Worm (Caenorhabditis elegans): ENCODE measurements around the gene C33F10.14.
"Not testable (repeated sequence)": the region's sequence is repeated elsewhere in the genome, so short reads cannot be mapped to it uniquely, and the experiment has no call there.

DNA sequence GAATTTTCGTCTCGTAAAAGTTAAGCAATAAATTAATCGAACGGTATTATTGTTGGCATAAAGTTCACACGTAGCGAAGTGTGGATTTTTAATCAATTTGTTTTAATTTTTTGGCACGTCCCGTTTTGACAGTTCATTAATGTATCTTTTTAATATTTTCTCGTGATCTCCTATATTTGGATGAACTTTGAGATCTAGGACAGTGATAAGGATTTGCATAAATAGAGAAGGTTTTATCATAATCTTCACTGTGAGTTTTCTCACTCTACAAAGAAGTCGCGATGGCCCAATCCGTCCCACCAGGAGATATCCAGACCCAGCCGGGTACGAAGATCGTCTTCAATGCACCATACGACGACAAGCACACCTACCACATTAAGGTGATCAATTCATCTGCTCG is 28.0 kb downstream of the C33F10.14 start, which contains the start of the genes C33F10.8 and msp-40:
- TF ChIP-seq ama-1 (optimal IDR thresholded peaks at IDR 0.05); tbx-37 (GFP tag; conservative IDR thresholded peaks at IDR 0.05); hmbx-1 (tag; optimal IDR thresholded peaks at IDR 0.05); tra-4 (tag; optimal IDR thresholded peaks at IDR 0.05); aly-1 (tag; optimal IDR thresholded peaks at IDR 0.05); flt-1 (GFP tag; IDR thresholded peaks at IDR 0.05); sea-1 (GFP tag; conservative IDR thresholded peaks at IDR 0.05); tbx-11 (GFP tag; IDR thresholded peaks at IDR 0.05); F13C5.2 (tag; optimal IDR thresholded peaks at IDR 0.05): not testable (repeated sequence)

Data from whole organism, early embryonic.